Worm (Caenorhabditis elegans): ENCODE data around the gene R02D5.10.

ce11 chrV:14527210-14527609 is 45.1 kb downstream of the R02D5.10 start:
- no peak for TF ChIP-seq ztf-23 (GFP tag; IDR thresholded peaks at IDR 0.05)
- no peak for TF ChIP-seq ref-1 (GFP tag; conservative IDR thresholded peaks at IDR 0.05)
- no peak for TF ChIP-seq flt-1 (GFP tag; IDR thresholded peaks at IDR 0.05)
- TF ChIP-seq cog-1 (tag; optimal IDR thresholded peaks at IDR 0.05), result no peak

All from whole organism, midembryonic.